Fruit fly (Drosophila melanogaster): ENCODE measurements around the gene CG44325.

CG44325 gene

dm6 chrX:9078263-9078662 lies at the start of gene CG44325:
CG44325 (minus strand) TSS chrX:9078499.
- TF ChIP-seq CG18011 (GFP tag; optimal IDR thresholded peaks at IDR 0.05) (no peak), Nf-YA (GFP tag; IDR thresholded peaks at IDR 0.05) (no peak), sens (GFP tag) (peak; percentile 63), CG10267 (tag; optimal IDR thresholded peaks at IDR 0.05) (no peak), CG8290 (GFP tag; optimal IDR thresholded peaks at IDR 0.05) (no peak), CG8290 (tag; optimal IDR thresholded peaks at IDR 0.05) (peak in 1 of 2 experiments; percentile 70), CG1529 (GFP tag; optimal IDR thresholded peaks at IDR 0.05) (no peak), CG3838 (GFP tag; optimal IDR thresholded peaks at IDR 0.05) (no peak), CG12236 (GFP tag; optimal IDR thresholded peaks at IDR 0.05) (no peak), CG11696 (GFP tag; IDR thresholded peaks at IDR 0.05) (no peak), nom (GFP tag; optimal IDR thresholded peaks at IDR 0.05) (peak; percentile 81), PHDP (tag; optimal IDR thresholded peaks at IDR 0.05) (no peak), Hmx (GFP tag; optimal IDR thresholded peaks at IDR 0.05) (no peak), ranshi (GFP tag; IDR thresholded peaks at IDR 0.05) (no peak; the same call in 1 of the 2 replicates), onecut (GFP tag; IDR thresholded peaks at IDR 0.05) (no peak), gro (GFP tag; optimal IDR thresholded peaks at IDR 0.05) (peak; percentile 48), lab (GFP tag; optimal IDR thresholded peaks at IDR 0.05) (peak; percentile 60), Dll (GFP tag; IDR thresholded peaks at IDR 0.05; ENCODE audit: partially characterized antibody) (no peak), CG18476 (GFP tag; optimal IDR thresholded peaks at IDR 0.05) (peak; percentile 8), Atf6 (GFP tag; IDR thresholded peaks at IDR 0.05) (0 out of 2 replicates have a peak, but pooled peaks have one; percentile 27), schlank (tag; optimal IDR thresholded peaks at IDR 0.05) (no peak), dysf (GFP tag; IDR thresholded peaks at IDR 0.05) (no peak), HLHmδ (GFP tag; optimal IDR thresholded peaks at IDR 0.05) (peak; percentile 59), CG5180 (GFP tag; optimal IDR thresholded peaks at IDR 0.05) (no peak), lmd (GFP tag; IDR thresholded peaks at IDR 0.05) (no peak), mam (GFP tag; optimal IDR thresholded peaks at IDR 0.05) (no peak), kah (GFP tag; optimal IDR thresholded peaks at IDR 0.05) (no peak), sd (tag; optimal IDR thresholded peaks at IDR 0.05) (no peak), CG3847 (GFP tag; IDR thresholded peaks at IDR 0.05) (no peak), CG9797 (GFP tag; optimal IDR thresholded peaks at IDR 0.05) (no peak), CG8924 (tag; optimal IDR thresholded peaks at IDR 0.05) (peak; percentile 15), Deaf1 (tag; optimal IDR thresholded peaks at IDR 0.05) (peak; percentile 13), pita (GFP tag; optimal IDR thresholded peaks at IDR 0.05) (no peak), CG15479 (GFP tag; optimal IDR thresholded peaks at IDR 0.05) (no peak), CG6813 (GFP tag; optimal IDR thresholded peaks at IDR 0.05) (no peak), ttk (GFP tag; IDR thresholded peaks at IDR 0.05) (no peak), Spps (tag; optimal IDR thresholded peaks at IDR 0.05) (no peak), B-H1 (GFP tag; IDR thresholded peaks at IDR 0.05) (no peak), CG10543 (GFP tag; optimal IDR thresholded peaks at IDR 0.05) (peak; percentile 23), ftz-f1 (GFP tag; optimal IDR thresholded peaks at IDR 0.05) (peak; percentile 16), CG30403 (GFP tag; optimal IDR thresholded peaks at IDR 0.05) (no peak), HmgZ (tag; optimal IDR thresholded peaks at IDR 0.05) (no peak), fd96Cb (tag; optimal IDR thresholded peaks at IDR 0.05) (no peak), Bgb (GFP tag; IDR thresholded peaks at IDR 0.05; ENCODE audit: partially characterized antibody) (peak; percentile 46; the same call in 1 of the 2 replicates), eve (GFP tag; optimal IDR thresholded peaks at IDR 0.05) (no peak), CG11093 (GFP tag; IDR thresholded peaks at IDR 0.05) (no peak), z (GFP tag; IDR thresholded peaks at IDR 0.05) (no peak), zf30C (GFP tag; optimal IDR thresholded peaks at IDR 0.05) (no peak), salm (tag; optimal IDR thresholded peaks at IDR 0.05) (no peak), CG2202 (tag; optimal IDR thresholded peaks at IDR 0.05) (no peak), Blimp-1 (GFP tag; optimal IDR thresholded peaks at IDR 0.05) (peak; percentile 97), CG7786 (GFP tag; optimal IDR thresholded peaks at IDR 0.05) (no peak)

Measured in whole organism, embryonic.